Worm (Caenorhabditis elegans): ENCODE measurements around the gene F46H5.4.
A peak's percentile ranks its signal among the peaks of the same experiment; 100 is the strongest.

Gene F46H5.4

DNA sequence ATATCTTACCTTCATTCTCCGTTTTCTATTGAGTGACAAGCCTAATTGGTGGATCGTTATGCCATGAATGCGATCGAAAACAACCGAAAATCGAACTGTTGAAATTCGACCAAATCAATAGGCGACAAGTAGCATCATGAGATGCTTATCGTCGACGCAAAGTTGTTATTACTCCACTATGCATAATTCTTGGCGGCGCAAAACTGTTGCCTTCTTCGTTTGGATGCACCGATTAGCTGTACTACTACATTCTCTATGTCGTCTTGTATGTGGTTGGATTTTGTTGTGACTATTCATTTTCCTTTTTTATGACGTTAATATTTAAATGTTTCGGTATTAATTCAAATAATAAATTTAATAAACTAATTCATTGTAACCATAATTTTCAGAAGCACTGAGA is 17.6 kb upstream of the F46H5.4 start, which contains the start of gene F46H5.11:
Gene F46H5.11 (minus strand): TSS at position 101 of the 400 bp plus-strand sequence.
- no peak for TF ChIP-seq tbx-8 (GFP tag; optimal IDR thresholded peaks at IDR 0.05)
- no peak for TF ChIP-seq mep-1 (tag; optimal IDR thresholded peaks at IDR 0.05)
- no peak for TF ChIP-seq mab-5 (tag; optimal IDR thresholded peaks at IDR 0.05)
- no peak for TF ChIP-seq sem-2 (GFP tag; optimal IDR thresholded peaks at IDR 0.05)
- TF ChIP-seq unc-62 (GFP tag; optimal IDR thresholded peaks at IDR 0.05), result no peak
- no peak for TF ChIP-seq ham-2 (GFP tag; optimal IDR thresholded peaks at IDR 0.05)
- TF ChIP-seq cnd-1 (tag; optimal IDR thresholded peaks at IDR 0.05), result no peak
- TF ChIP-seq nhr-2 (tag; optimal IDR thresholded peaks at IDR 0.05), result no peak
- TF ChIP-seq M03D4.4 (tag; optimal IDR thresholded peaks at IDR 0.05), result no peak

DNA sequence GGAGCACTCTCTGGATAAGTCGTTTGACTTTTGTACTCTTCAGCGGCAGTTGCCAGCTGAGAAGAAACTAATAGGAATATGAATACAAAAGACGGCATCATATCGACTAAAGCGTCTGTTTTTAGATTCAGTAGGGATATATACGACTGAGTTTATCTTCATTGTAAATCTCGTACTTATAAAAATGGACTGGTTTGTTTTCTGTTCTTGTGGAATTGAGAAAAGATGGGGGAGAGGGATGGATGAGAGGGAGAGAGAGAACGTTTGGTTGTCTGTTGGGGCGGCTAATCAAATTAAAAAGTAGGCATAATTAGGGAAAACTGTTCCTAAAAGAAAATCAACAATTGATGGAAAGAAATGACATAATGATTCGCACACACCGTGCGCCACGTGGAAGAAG is 15.0 kb upstream of the F46H5.4 start, which contains the start of gene grd-7:
Gene grd-7 (minus strand): TSS at position 101 of the 400 bp plus-strand sequence.
- no peak for TF ChIP-seq zip-8 (tag; optimal IDR thresholded peaks at IDR 0.05)

DNA sequence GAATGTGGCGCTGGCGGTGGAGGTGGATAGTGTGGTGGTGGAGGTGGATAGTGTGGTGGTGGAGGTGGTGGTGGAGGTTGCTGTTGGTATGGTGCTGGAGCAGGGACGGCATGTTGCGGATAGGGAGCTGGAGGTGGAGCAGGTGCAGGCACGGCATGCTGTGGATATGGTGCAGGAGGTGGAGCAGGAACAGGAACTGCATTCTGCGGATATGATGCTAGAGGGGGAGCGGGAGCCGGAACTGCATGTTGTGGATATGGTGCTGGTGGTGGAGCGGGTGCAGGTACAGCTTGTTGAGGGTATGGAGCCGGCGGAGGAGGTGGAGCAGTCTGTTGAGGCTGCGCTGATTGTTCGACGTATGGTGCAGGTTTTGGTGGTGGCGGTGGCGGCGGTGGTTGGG is 14.6 kb upstream of the F46H5.4 start:
- TF ChIP-seq cnd-1 (tag; optimal IDR thresholded peaks at IDR 0.05), result no peak
- TF ChIP-seq flh-1 (GFP tag; optimal IDR thresholded peaks at IDR 0.05), result no peak
- TF ChIP-seq nhr-237 (tag; optimal IDR thresholded peaks at IDR 0.05), result no peak
- peak; percentile 20 for TF ChIP-seq drap-1 (GFP tag; optimal IDR thresholded peaks at IDR 0.05)
- no peak for TF ChIP-seq lin-13 (tag; optimal IDR thresholded peaks at IDR 0.05)
- no peak for TF ChIP-seq unc-39 (tag; optimal IDR thresholded peaks at IDR 0.05)
- TF ChIP-seq mls-2 (tag; optimal IDR thresholded peaks at IDR 0.05), result peak; percentile 11
- TF ChIP-seq pha-4 (tag; optimal IDR thresholded peaks at IDR 0.05), result no peak
- no peak for TF ChIP-seq ces-1 (GFP tag; optimal IDR thresholded peaks at IDR 0.05)
- no peak for TF ChIP-seq nhr-2 (tag; optimal IDR thresholded peaks at IDR 0.05)

DNA sequence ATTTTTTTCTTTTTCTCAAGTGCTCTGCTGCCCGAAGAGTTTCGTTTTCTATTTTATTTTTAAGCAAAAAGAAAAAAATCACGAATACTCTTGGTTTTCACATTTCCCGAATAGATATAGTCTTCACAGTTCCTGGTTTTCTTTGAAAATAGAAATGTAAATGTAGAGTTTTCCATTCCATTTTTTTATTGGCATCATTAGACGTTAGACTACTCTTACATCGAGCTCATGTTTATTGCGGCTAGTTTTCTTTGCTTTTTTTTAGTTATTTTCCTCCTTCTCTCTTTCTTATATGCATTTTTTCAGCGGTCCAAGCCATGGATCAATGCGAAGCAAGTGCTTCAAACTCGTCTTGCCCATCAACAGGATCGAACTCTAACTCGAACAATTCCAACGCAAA is 10.9 kb upstream of the F46H5.4 start, which contains the start of gene F46H5.2:
Gene F46H5.2 (plus strand): TSS at position 301 of the 400 bp plus-strand sequence.
- TF ChIP-seq blmp-1 (tag; optimal IDR thresholded peaks at IDR 0.05), result no peak
- TF ChIP-seq M03D4.4 (tag; optimal IDR thresholded peaks at IDR 0.05), result no peak
- no peak for TF ChIP-seq ceh-39 (tag; optimal IDR thresholded peaks at IDR 0.05)
- no peak for TF ChIP-seq nhr-237 (tag; optimal IDR thresholded peaks at IDR 0.05)
- no peak for TF ChIP-seq pha-4 (tag; optimal IDR thresholded peaks at IDR 0.05)
- TF ChIP-seq nhr-76 (tag; optimal IDR thresholded peaks at IDR 0.05), result no peak
- TF ChIP-seq ces-1 (GFP tag; optimal IDR thresholded peaks at IDR 0.05), result no peak
- no peak for TF ChIP-seq unc-62 (GFP tag; optimal IDR thresholded peaks at IDR 0.05)
- TF ChIP-seq cnd-1 (tag; optimal IDR thresholded peaks at IDR 0.05), result no peak
- TF ChIP-seq lsy-2 (tag; optimal IDR thresholded peaks at IDR 0.05), result no peak
- TF ChIP-seq sptf-1 (tag; optimal IDR thresholded peaks at IDR 0.05), result no peak
- TF ChIP-seq ceh-83 (GFP tag; optimal IDR thresholded peaks at IDR 0.05), result no peak
- no peak for TF ChIP-seq sem-2 (GFP tag; optimal IDR thresholded peaks at IDR 0.05)
- TF ChIP-seq ceh-43 (GFP tag; optimal IDR thresholded peaks at IDR 0.05), result no peak
- TF ChIP-seq lin-32 (GFP tag; optimal IDR thresholded peaks at IDR 0.05), result no peak

DNA sequence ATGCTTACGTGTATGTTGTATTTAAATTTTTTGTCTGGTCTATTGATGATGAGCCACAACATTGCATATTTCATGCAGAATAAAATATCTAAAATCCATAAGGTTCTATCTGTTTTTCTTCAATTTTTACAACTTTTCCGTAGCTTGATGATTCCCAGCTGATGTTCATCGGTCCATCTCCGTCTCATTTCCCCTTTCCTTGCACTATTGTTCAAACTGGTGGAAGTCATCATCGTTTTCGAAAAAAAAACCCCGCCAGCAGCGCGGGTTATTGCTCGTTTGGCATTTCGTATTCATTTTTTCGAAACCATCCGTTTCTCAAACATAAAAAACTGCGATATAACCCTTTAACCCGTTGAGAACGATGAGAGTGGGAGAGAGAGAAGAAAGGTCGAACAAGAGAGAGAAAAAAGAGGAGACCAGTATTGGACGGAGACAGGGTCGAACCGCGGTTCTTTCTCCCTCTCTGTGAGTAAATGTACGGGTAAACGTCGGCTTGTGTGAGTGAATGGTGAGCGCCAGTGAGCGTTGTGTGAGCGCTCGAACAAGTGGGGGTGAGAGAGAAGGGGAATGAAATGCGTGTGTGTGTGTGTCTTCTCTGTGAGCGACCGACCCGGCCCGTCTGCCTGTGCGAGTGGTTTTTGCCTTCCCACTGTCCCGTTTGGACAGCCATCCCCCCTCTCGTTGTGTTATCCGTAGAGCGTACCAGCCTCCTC is 10.3 kb upstream of the F46H5.4 start:
- TF ChIP-seq M03D4.4 (tag; optimal IDR thresholded peaks at IDR 0.05) (peak; percentile 61), pha-4 (tag; optimal IDR thresholded peaks at IDR 0.05) (peak; percentile 69), elt-1 (tag; optimal IDR thresholded peaks at IDR 0.05; ENCODE audit: borderline replicate concordance, insufficient read depth) (peak; percentile 31), mls-2 (tag; optimal IDR thresholded peaks at IDR 0.05) (peak; percentile 74), flh-1 (GFP tag; optimal IDR thresholded peaks at IDR 0.05) (no peak), elt-3 (tag; optimal IDR thresholded peaks at IDR 0.05) (no peak), nhr-28 (tag; optimal IDR thresholded peaks at IDR 0.05) (no peak), lsy-2 (tag; optimal IDR thresholded peaks at IDR 0.05) (no peak), ceh-43 (GFP tag; optimal IDR thresholded peaks at IDR 0.05) (peak; percentile 3), drap-1 (GFP tag; optimal IDR thresholded peaks at IDR 0.05) (peak; percentile 67), unc-120 (tag; optimal IDR thresholded peaks at IDR 0.05; ENCODE audit: poor library complexity, severe bottlenecking) (peak; percentile 81), ces-1 (GFP tag; optimal IDR thresholded peaks at IDR 0.05) (peak; percentile 39), lin-32 (GFP tag; optimal IDR thresholded peaks at IDR 0.05) (peak; percentile 54), nhr-2 (tag; optimal IDR thresholded peaks at IDR 0.05) (peak; percentile 55), mab-5 (tag; optimal IDR thresholded peaks at IDR 0.05) (no peak), sem-2 (GFP tag; optimal IDR thresholded peaks at IDR 0.05) (no peak), unc-39 (tag; optimal IDR thresholded peaks at IDR 0.05) (peak; percentile 86), nhr-12 (tag; optimal IDR thresholded peaks at IDR 0.05) (no peak), nhr-76 (tag; optimal IDR thresholded peaks at IDR 0.05) (no peak), sptf-1 (tag; optimal IDR thresholded peaks at IDR 0.05) (peak; percentile 72), lin-13 (tag; optimal IDR thresholded peaks at IDR 0.05) (peak; percentile 77), unc-62 (GFP tag; optimal IDR thresholded peaks at IDR 0.05) (peak; percentile 78), blmp-1 (tag; optimal IDR thresholded peaks at IDR 0.05) (no peak), snpc-4 (tag; optimal IDR thresholded peaks at IDR 0.05) (no peak), mep-1 (tag; optimal IDR thresholded peaks at IDR 0.05) (peak; percentile 43), hlh-1 (tag; optimal IDR thresholded peaks at IDR 0.05) (peak; percentile 65), ham-2 (GFP tag; optimal IDR thresholded peaks at IDR 0.05) (peak; percentile 76), ceh-39 (tag; optimal IDR thresholded peaks at IDR 0.05) (peak; percentile 3), tbx-8 (GFP tag; optimal IDR thresholded peaks at IDR 0.05) (no peak), ceh-83 (GFP tag; optimal IDR thresholded peaks at IDR 0.05) (peak; percentile 15), bed-3 (GFP tag; optimal IDR thresholded peaks at IDR 0.05) (no peak), nhr-237 (tag; optimal IDR thresholded peaks at IDR 0.05) (peak; percentile 68), zip-8 (tag; optimal IDR thresholded peaks at IDR 0.05) (no peak), ztf-11 (tag; optimal IDR thresholded peaks at IDR 0.05) (peak; percentile 73), cnd-1 (tag; optimal IDR thresholded peaks at IDR 0.05) (peak; percentile 11)
